Worm (Caenorhabditis elegans) whole organism, L1 larva: ENCODE results near the gene Y41D4B.14.

Source experiments
- C16A3.4 ChIP-seq: fragments of 150-350 bp; optimal IDR thresholded peaks from 2 replicates; lab custom pipeline; 2014; ENCODE audit warnings: missing biosample characterization, missing genetic modification characterization
- F16B12.6 ChIP-seq: fragments of 150-350 bp; optimal IDR thresholded peaks from 2 replicates; lab custom pipeline; 2014; ENCODE audit warnings: missing biosample characterization, missing genetic modification characterization
- alr-1 ChIP-seq: fragments of 200-800 bp; sonication (Bioruptor generic); optimal IDR thresholded peaks from 2 replicates; lab custom pipeline; 2018; ENCODE audit warnings: borderline replicate concordance, mild to moderate bottlenecking, missing genetic modification characterization, missing compliant biosample characterization
- ama-1 ChIP-seq: fragments of 150-350 bp; optimal IDR thresholded peaks from 2 replicates; lab custom pipeline; 2014
- blmp-1 ChIP-seq: fragments of 150-350 bp; optimal IDR thresholded peaks from 2 replicates; lab custom pipeline; 2014; ENCODE audit warnings: missing biosample characterization, missing genetic modification characterization
- ceh-63 ChIP-seq: fragments of 200-800 bp; sonication (Bioruptor generic); optimal IDR thresholded peaks from 2 replicates; lab custom pipeline; 2018; ENCODE audit warnings: mild to moderate bottlenecking, missing genetic modification characterization, missing compliant biosample characterization
- ceh-8 ChIP-seq: fragments of 200-800 bp; sonication (Bioruptor generic); optimal IDR thresholded peaks from 2 replicates; lab custom pipeline; 2018; ENCODE audit warnings: mild to moderate bottlenecking, missing genetic modification characterization, moderate library complexity, missing compliant biosample characterization
- ces-1 ChIP-seq: fragments of 150-350 bp; optimal IDR thresholded peaks from 2 replicates; lab custom pipeline; 2014; ENCODE audit warnings: missing biosample characterization, missing genetic modification reagents, missing genetic modification characterization
- dpl-1 ChIP-seq, 3 experiments: fragments of 150-350 bp in 2 of 3; sonication (generic microtip) in 1 of 3; optimal IDR thresholded peaks; 2 replicates each; lab custom pipeline; 2014 to 2017; ENCODE audit warnings: missing biosample characterization in 3 of 3, missing genetic modification characterization in 3 of 3, missing genetic modification reagents in 3 of 3
- efl-1 ChIP-seq, 4 experiments: fragments of 150-350 bp; optimal IDR thresholded peaks in 3 of 4; peaks in 1 of 4; 1 replicate in 1 of 4; 2 replicates in 3 of 4; lab custom pipeline; 2014; ENCODE audit warnings: missing biosample characterization in 2 of 4, missing genetic modification characterization in 2 of 4, missing genetic modification reagents in 2 of 4
- egl-27 ChIP-seq, 2 experiments: fragments of 150-350 bp in 1 of 2; sonication (generic microtip); optimal IDR thresholded peaks; 3 replicates each; lab custom pipeline; 2017 to 2018; ENCODE audit warnings: missing biosample characterization in 2 of 2, missing genetic modification characterization in 2 of 2, missing genetic modification reagents in 2 of 2
- fkh-10 ChIP-seq: sonication (generic microtip); optimal IDR thresholded peaks from 2 replicates; lab custom pipeline; 2017; ENCODE audit warnings: missing biosample characterization, missing genetic modification reagents, missing genetic modification characterization
- fkh-4 ChIP-seq: sonication (generic microtip); optimal IDR thresholded peaks from 2 replicates; lab custom pipeline; 2016; ENCODE audit warnings: missing compliant biosample characterization, missing genetic modification characterization, borderline replicate concordance
- fkh-8 ChIP-seq: sonication (generic microtip); optimal IDR thresholded peaks from 2 replicates; lab custom pipeline; 2016; ENCODE audit warnings: mild to moderate bottlenecking, missing genetic modification characterization, missing compliant biosample characterization
- jun-1 ChIP-seq: fragments of 150-350 bp; optimal IDR thresholded peaks from 2 replicates; lab custom pipeline; 2014; ENCODE audit warnings: missing biosample characterization, missing genetic modification reagents, missing genetic modification characterization
- lin-13 ChIP-seq: fragments of 150-350 bp; optimal IDR thresholded peaks from 2 replicates; lab custom pipeline; 2014; ENCODE audit warnings: missing biosample characterization, missing genetic modification reagents, missing genetic modification characterization
- lin-14 ChIP-seq: fragments of 200-800 bp; sonication (Bioruptor generic); optimal IDR thresholded peaks from 2 replicates; lab custom pipeline; 2018; ENCODE audit warnings: mild to moderate bottlenecking, missing genetic modification characterization, moderate library complexity, missing compliant biosample characterization
- lin-15B ChIP-seq: fragments of 150-350 bp; sonication (generic microtip); optimal IDR thresholded peaks from 3 replicates; lab custom pipeline; 2014; ENCODE audit warnings: missing biosample characterization, missing genetic modification characterization
- lsy-2 ChIP-seq, 2 experiments: fragments of 150-350 bp; optimal IDR thresholded peaks; 2 replicates each; lab custom pipeline; 2014; ENCODE audit warnings: missing biosample characterization in 2 of 2, missing genetic modification characterization in 2 of 2
- mab-9 ChIP-seq: fragments of 200-800 bp; sonication (Bioruptor generic); IDR thresholded peaks from 2 replicates; pipeline ENCODE4 v1.3.6; 2022; ENCODE audit warnings: missing genetic modification reagents, missing genetic modification characterization, missing compliant biosample characterization
- mef-2 ChIP-seq: fragments of 150-350 bp; optimal IDR thresholded peaks from 2 replicates; lab custom pipeline; 2014; ENCODE audit warnings: missing biosample characterization, missing genetic modification characterization
- nhr-11 ChIP-seq: fragments of 150-350 bp; optimal IDR thresholded peaks from 2 replicates; lab custom pipeline; 2014; ENCODE audit warnings: missing biosample characterization, missing genetic modification characterization
- nhr-19 ChIP-seq: fragments of 200-800 bp; sonication (Bioruptor generic); conservative IDR thresholded peaks from 2 replicates; pipeline ENCODE4 v1.3.6; 2022; ENCODE audit warnings: missing genetic modification characterization, missing compliant biosample characterization
- nhr-20 ChIP-seq: sonication (generic microtip); optimal IDR thresholded peaks from 2 replicates; lab custom pipeline; 2016; ENCODE audit warnings: mild to moderate bottlenecking, missing genetic modification characterization, missing compliant biosample characterization
- nhr-28 ChIP-seq: fragments of 150-350 bp; optimal IDR thresholded peaks from 2 replicates; lab custom pipeline; 2014; ENCODE audit warnings: missing biosample characterization, missing genetic modification characterization
- nhr-71 ChIP-seq: sonication (generic microtip); optimal IDR thresholded peaks from 2 replicates; lab custom pipeline; 2016; ENCODE audit warnings: mild to moderate bottlenecking, missing genetic modification characterization, moderate library complexity, missing compliant biosample characterization
- nhr-76 ChIP-seq: sonication (generic microtip); optimal IDR thresholded peaks from 2 replicates; lab custom pipeline; 2017; ENCODE audit warnings: missing biosample characterization, missing genetic modification characterization
- nhr-85 ChIP-seq: sonication (generic microtip); peaks from one replicate; lab custom pipeline; 2016; ENCODE audit warnings: missing genetic modification characterization, inconsistent platforms, missing compliant biosample characterization
- nhr-90 ChIP-seq: sonication (generic microtip); optimal IDR thresholded peaks from 2 replicates; lab custom pipeline; 2016; ENCODE audit warnings: mild to moderate bottlenecking, missing genetic modification characterization, missing compliant biosample characterization; ENCODE audit not compliant: poor library complexity
- pax-3 ChIP-seq: fragments of 200-800 bp; sonication (Bioruptor generic); optimal IDR thresholded peaks from 2 replicates; lab custom pipeline; 2018; ENCODE audit warnings: mild to moderate bottlenecking, missing genetic modification characterization, moderate library complexity, missing compliant biosample characterization
- rnt-1 ChIP-seq: sonication (generic microtip); optimal IDR thresholded peaks from 2 replicates; lab custom pipeline; 2016; ENCODE audit warnings: mild to moderate bottlenecking, missing genetic modification characterization, moderate library complexity, missing compliant biosample characterization
- skn-1 ChIP-seq: fragments of 150-350 bp; optimal IDR thresholded peaks from 2 replicates; lab custom pipeline; 2014; ENCODE audit warnings: missing biosample characterization, missing genetic modification characterization
- snpc-4 ChIP-seq: fragments of 150-350 bp; optimal IDR thresholded peaks from 2 replicates; lab custom pipeline; 2014; ENCODE audit warnings: missing biosample characterization, missing genetic modification characterization
- snu-23 ChIP-seq: sonication (generic microtip); optimal IDR thresholded peaks from 2 replicates; lab custom pipeline; 2016; ENCODE audit warnings: missing genetic modification characterization, missing compliant biosample characterization
- sox-4 ChIP-seq: sonication (generic microtip); optimal IDR thresholded peaks from 2 replicates; lab custom pipeline; 2016; ENCODE audit warnings: missing genetic modification characterization, missing compliant biosample characterization
- sptf-1 ChIP-seq: fragments of 150-350 bp; optimal IDR thresholded peaks from 2 replicates; lab custom pipeline; 2014; ENCODE audit warnings: missing biosample characterization, missing genetic modification characterization
- tbx-2 ChIP-seq: sonication (generic microtip); optimal IDR thresholded peaks from 2 replicates; lab custom pipeline; 2016; ENCODE audit warnings: missing genetic modification characterization, missing compliant biosample characterization
- zag-1 ChIP-seq: fragments of 150-350 bp; optimal IDR thresholded peaks from 2 replicates; lab custom pipeline; 2014; ENCODE audit warnings: missing biosample characterization, missing genetic modification characterization
- ztf-4 ChIP-seq: fragments of 150-350 bp; optimal IDR thresholded peaks from 2 replicates; lab custom pipeline; 2014; ENCODE audit warnings: missing biosample characterization, missing genetic modification characterization

The Y41D4B.14 gene

ce11 chrIV:1576731-1577130 is at the start of gene Y41D4B.14:
TSS of gene Y41D4B.14 (plus strand) at chrIV:1577031.
- peak; percentile 60 for TF ChIP-seq blmp-1 (tag; lab: Kevin White, UChicago)
- no peak for TF ChIP-seq C16A3.4 (tag; lab: Kevin White, UChicago)

ce11 chrIV:1536316-1536715 is 40.5 kb upstream of the Y41D4B.14 start, which contains the start of gene K03H6.5:
TSS of gene K03H6.5 (minus strand) at chrIV:1536416.
- TF ChIP-seq rnt-1 (no peak), snu-23 (GFP tag; lab: Kevin White, UChicago) (no peak), egl-27 (tag; optimal IDR thresholded peaks at IDR 0.05; lab: Kevin White, UChicago) (no peak), mab-9 (GFP tag; lab: Robert Waterston, UW) (no peak), tbx-2 (tag; lab: Kevin White, UChicago) (no peak), F16B12.6 (tag; lab: Kevin White, UChicago) (no peak), nhr-76 (tag; lab: Kevin White, UChicago) (no peak)

DNA sequence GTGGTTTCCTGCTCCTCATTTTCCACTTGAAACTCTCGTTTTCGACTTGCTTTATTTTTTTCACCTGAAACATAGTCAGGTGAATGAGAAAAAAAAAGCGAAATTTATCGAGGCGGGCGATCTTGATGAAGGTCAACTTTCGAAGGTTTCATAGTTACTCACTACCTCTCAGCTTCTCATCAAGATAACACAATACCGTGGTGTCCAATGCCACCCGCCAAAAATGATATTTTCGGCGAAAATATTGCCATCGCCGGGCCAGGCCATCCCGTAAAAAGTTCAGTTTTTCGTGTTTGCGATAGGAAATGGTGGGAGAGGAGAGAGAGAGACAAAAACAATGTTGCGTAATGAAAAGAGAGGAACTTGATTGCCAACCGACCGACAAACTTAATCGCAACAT is 29.7 kb upstream of the Y41D4B.14 start:
- TF ChIP-seq lin-15B (tag; lab: Kevin White, UChicago) (no peak), dpl-1 (GFP tag; optimal IDR thresholded peaks at IDR 0.05; lab: Kevin White, UChicago) (no peak), blmp-1 (tag; lab: Kevin White, UChicago) (peak; percentile 80), lin-14 (GFP tag; lab: Kevin White, UChicago) (peak; percentile 66), fkh-4 (tag; lab: Kevin White, UChicago) (no peak), nhr-85 (peak; percentile 73), lin-13 (GFP tag; lab: Kevin White, UChicago) (no peak), fkh-10 (GFP tag; lab: Kevin White, UChicago) (no peak), snpc-4 (no peak), efl-1 (optimal IDR thresholded peaks at IDR 0.05; lab: Kevin White, UChicago) (no peak), efl-1 (GFP tag; optimal IDR thresholded peaks at IDR 0.05 in 1 of 2; lab: Kevin White, UChicago) (peak in 1 of 2 experiments; percentile 85), nhr-11 (tag; lab: Kevin White, UChicago) (no peak), rnt-1 (peak; percentile 13), lsy-2 (tag; optimal IDR thresholded peaks at IDR 0.05; lab: Kevin White, UChicago) (peak in 1 of 2 experiments; percentile 6), pax-3 (tag; lab: Kevin White, UChicago) (no peak), zag-1 (tag; lab: Kevin White, UChicago) (no peak), sptf-1 (tag; lab: Kevin White, UChicago) (no peak), ces-1 (GFP tag; lab: Kevin White, UChicago) (no peak)

- no peak for TF ChIP-seq nhr-28
- TF ChIP-seq alr-1 (tag; lab: Kevin White, UChicago) = no peak
- no peak for TF ChIP-seq efl-1 (optimal IDR thresholded peaks at IDR 0.05; lab: Kevin White, UChicago)
- peak in 1 of 2 experiments; percentile 77 for TF ChIP-seq efl-1 (GFP tag; optimal IDR thresholded peaks at IDR 0.05 in 1 of 2; lab: Kevin White, UChicago)
- peak; percentile 22 for TF ChIP-seq rnt-1
- no peak for TF ChIP-seq lin-13 (GFP tag; lab: Kevin White, UChicago)
- TF ChIP-seq nhr-85 = peak; percentile 86
- no peak for TF ChIP-seq sox-4 (tag; lab: Kevin White, UChicago)
- TF ChIP-seq blmp-1 (tag; lab: Kevin White, UChicago) = peak; percentile 32
- TF ChIP-seq jun-1 (tag; lab: Kevin White, UChicago) = no peak
- no peak for TF ChIP-seq ceh-63 (GFP tag; lab: Kevin White, UChicago)
- no peak for TF ChIP-seq skn-1 (tag; lab: Kevin White, UChicago)
- peak; percentile 1 for TF ChIP-seq nhr-71 (tag; lab: Kevin White, UChicago)
- no peak for TF ChIP-seq ceh-8
- TF ChIP-seq nhr-90 (tag; lab: Kevin White, UChicago) = no peak
- no peak for TF ChIP-seq nhr-19 (GFP tag; lab: Robert Waterston, UW)
- TF ChIP-seq ces-1 (GFP tag; lab: Kevin White, UChicago) = no peak
- peak; percentile 9 for TF ChIP-seq nhr-20 (tag; lab: Kevin White, UChicago)
- TF ChIP-seq lin-14 (GFP tag; lab: Kevin White, UChicago) = peak; percentile 35
- no peak for TF ChIP-seq lsy-2 (tag; optimal IDR thresholded peaks at IDR 0.05; lab: Kevin White, UChicago)
- TF ChIP-seq fkh-8 (tag; lab: Kevin White, UChicago) = no peak
- no peak for TF ChIP-seq mef-2
- TF ChIP-seq ama-1 = peak; percentile 25
- peak; percentile 9 for TF ChIP-seq snu-23 (GFP tag; lab: Kevin White, UChicago)
- peak; percentile 6 for TF ChIP-seq ztf-4 (tag; lab: Kevin White, UChicago)
Observed at ce11 chrIV:1548457-1548861, 28.4 kb upstream of the Y41D4B.14 start, which contains the start of gene col-107. TSS of gene col-107 (plus strand) at chrIV:1548721.
